Fruit fly (Drosophila melanogaster): Measurements from ENCODE around the gene AMPdeam.

The AMPdeam gene

DNA sequence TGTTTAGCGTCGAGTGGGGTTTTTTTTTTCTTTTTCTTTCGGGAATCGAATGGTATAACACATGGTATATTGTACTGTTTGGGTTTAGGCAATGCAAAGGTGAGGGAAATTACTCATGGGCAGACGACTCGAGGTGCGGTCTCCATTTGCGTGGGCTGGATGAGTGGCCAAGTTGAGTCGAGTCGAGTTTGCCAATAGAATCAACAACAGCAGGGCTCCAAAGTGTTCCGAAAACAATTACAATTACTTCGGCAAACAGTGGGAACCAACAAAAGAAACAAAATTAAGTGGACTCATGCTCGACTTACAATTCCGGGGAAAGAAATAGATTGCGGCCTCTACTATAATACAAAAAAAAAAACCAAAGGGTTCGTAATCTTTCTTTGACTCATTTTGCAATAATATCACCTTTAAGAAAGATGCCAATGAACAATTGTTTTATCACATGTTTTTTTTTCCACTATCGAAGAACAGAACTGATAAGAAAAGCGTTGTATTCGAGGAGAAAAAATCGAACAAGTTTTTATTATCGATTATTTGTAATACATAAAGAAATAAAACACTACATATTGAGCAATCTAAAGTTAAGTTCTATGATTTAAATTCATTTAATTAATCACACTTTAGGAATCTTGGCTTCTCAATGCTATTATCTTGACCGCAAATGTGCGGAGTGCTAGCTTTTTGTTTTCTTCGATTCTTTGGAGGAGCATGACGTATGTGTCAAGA is 25.2 kb downstream of the AMPdeam start:
- TF ChIP-seq cyc (GFP tag; optimal IDR thresholded peaks at IDR 0.05) (no peak), Eip78C (GFP tag) (peak; percentile 58), fkh (GFP tag; optimal IDR thresholded peaks at IDR 0.05) (peak; percentile 71), CG10669 (GFP tag; optimal IDR thresholded peaks at IDR 0.05) (no peak), CG8119 (GFP tag; IDR thresholded peaks at IDR 0.05) (peak; percentile 38; the same call in 2 of the 3 replicates), CG6854 (GFP tag; optimal IDR thresholded peaks at IDR 0.05) (no peak), topi (GFP tag; optimal IDR thresholded peaks at IDR 0.05) (no peak), Eip93F (GFP tag; optimal IDR thresholded peaks at IDR 0.05) (no peak), esn (GFP tag; optimal IDR thresholded peaks at IDR 0.05) (no peak), Sox14 (GFP tag; optimal IDR thresholded peaks at IDR 0.05) (no peak), Hr39 (GFP tag; optimal IDR thresholded peaks at IDR 0.05) (no peak), Smox (GFP tag; optimal IDR thresholded peaks at IDR 0.05) (no peak), Hr4 (GFP tag; optimal IDR thresholded peaks at IDR 0.05) (no peak), CG6163 (GFP tag; IDR thresholded peaks at IDR 0.05) (no peak), CG10631 (GFP tag; optimal IDR thresholded peaks at IDR 0.05) (no peak), fd85E (GFP tag; optimal IDR thresholded peaks at IDR 0.05) (no peak), achi (GFP tag; optimal IDR thresholded peaks at IDR 0.05) (no peak), CG6276 (GFP tag; optimal IDR thresholded peaks at IDR 0.05) (peak; percentile 20), dac (GFP tag; optimal IDR thresholded peaks at IDR 0.05) (no peak), CG6792 (GFP tag; optimal IDR thresholded peaks at IDR 0.05) (no peak), Ets21C (GFP tag; optimal IDR thresholded peaks at IDR 0.05) (no peak), ss (GFP tag; optimal IDR thresholded peaks at IDR 0.05) (no peak), pdm3 (GFP tag; optimal IDR thresholded peaks at IDR 0.05) (no peak), dsx (GFP tag; optimal IDR thresholded peaks at IDR 0.05; ENCODE audit: poor library complexity, severe bottlenecking) (no peak), net (GFP tag; optimal IDR thresholded peaks at IDR 0.05) (no peak), Ets96B (tag; optimal IDR thresholded peaks at IDR 0.05) (no peak), CG9139 (GFP tag; optimal IDR thresholded peaks at IDR 0.05) (no peak), fd59A (GFP tag; optimal IDR thresholded peaks at IDR 0.05) (no peak), CG34406 (GFP tag; optimal IDR thresholded peaks at IDR 0.05) (no peak), vri (GFP tag; optimal IDR thresholded peaks at IDR 0.05) (no peak), Blimp-1 (GFP tag; optimal IDR thresholded peaks at IDR 0.05) (no peak), Met (GFP tag; optimal IDR thresholded peaks at IDR 0.05) (no peak), CG15336 (GFP tag; IDR thresholded peaks at IDR 0.05) (no peak), OdsH (GFP tag; optimal IDR thresholded peaks at IDR 0.05) (no peak), Sox102F (GFP tag; optimal IDR thresholded peaks at IDR 0.05) (no peak), CG7368 (GFP tag; optimal IDR thresholded peaks at IDR 0.05) (no peak), CG4318 (GFP tag; optimal IDR thresholded peaks at IDR 0.05) (no peak), CG3919 (GFP tag; optimal IDR thresholded peaks at IDR 0.05) (no peak), svp (GFP tag) (peak; percentile 63), lz (GFP tag; optimal IDR thresholded peaks at IDR 0.05) (no peak), Lpt (GFP tag; optimal IDR thresholded peaks at IDR 0.05) (no peak), CG32006 (GFP tag; optimal IDR thresholded peaks at IDR 0.05) (peak; percentile 12), CG11294 (GFP tag; IDR thresholded peaks at IDR 0.05) (no peak), salr (GFP tag; optimal IDR thresholded peaks at IDR 0.05) (no peak), CG8319 (GFP tag; optimal IDR thresholded peaks at IDR 0.05) (no peak), CG11762 (GFP tag; optimal IDR thresholded peaks at IDR 0.05; ENCODE audit: insufficient read depth) (no peak), CG6808 (GFP tag; optimal IDR thresholded peaks at IDR 0.05) (no peak), CG8632 (GFP tag; optimal IDR thresholded peaks at IDR 0.05) (no peak), CG31627 (GFP tag; optimal IDR thresholded peaks at IDR 0.05) (no peak)
